Fruit fly (Drosophila melanogaster): ENCODE data around the gene stc.

- no peak for TF ChIP-seq CG33017 (tag; optimal IDR thresholded peaks at IDR 0.05)
- TF ChIP-seq CG14711 (tag; optimal IDR thresholded peaks at IDR 0.05) = no peak
- TF ChIP-seq kay (GFP tag; ENCODE audit: borderline replicate concordance) = no peak
- no peak for TF ChIP-seq Clk (GFP tag; optimal IDR thresholded peaks at IDR 0.05)
- no peak for TF ChIP-seq CG1620 (GFP tag; optimal IDR thresholded peaks at IDR 0.05)
- no peak for TF ChIP-seq CG5204 (GFP tag; optimal IDR thresholded peaks at IDR 0.05)
Observed at dm6 chr2L:15111276-15111675, 2.0 kb upstream of the stc start.

All from whole organism, adult.